Worm (Caenorhabditis elegans): ENCODE results near the gene F17C11.4.

ce11 chrV:10970070-10970469, 18.4 kb downstream of the F17C11.4 start, which contains the start of gene F17C11.22:
- TF ChIP-seq ceh-82 (tag; optimal IDR thresholded peaks at IDR 0.05) = no peak
- no peak for TF ChIP-seq dve-1 (tag; optimal IDR thresholded peaks at IDR 0.05; ENCODE audit: insufficient read depth)
- no peak for TF ChIP-seq F49E8.2 (tag; optimal IDR thresholded peaks at IDR 0.05; ENCODE audit: borderline replicate concordance)

All from whole organism, L4 larva.